Worm (Caenorhabditis elegans): Measurements from ENCODE around the gene C24D10.2.

Gene C24D10.2

DNA sequence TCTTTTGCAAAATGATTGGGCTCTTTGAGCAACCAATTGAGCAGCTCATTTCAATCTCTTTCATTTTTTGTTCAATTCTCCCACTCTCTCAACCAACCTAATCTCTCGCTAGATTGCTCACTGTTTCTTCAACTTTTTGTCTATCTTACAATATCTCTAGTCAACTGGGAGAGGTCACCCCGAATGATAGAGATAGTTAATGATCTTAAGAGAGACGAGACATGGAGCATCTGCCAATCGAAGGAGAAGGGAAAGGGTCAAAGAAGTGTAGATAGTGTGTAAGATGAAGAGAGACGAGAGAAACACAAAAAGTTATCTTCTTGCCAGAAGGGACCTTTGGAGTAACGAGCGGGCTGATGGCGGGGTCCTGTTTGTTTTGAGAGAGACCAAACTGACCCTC lies 6.2 kb downstream of the C24D10.2 start:
- TF ChIP-seq F57A8.1 (GFP tag; optimal IDR thresholded peaks at IDR 0.05), result no peak
- TF ChIP-seq Y53G8AR.9 (GFP tag; conservative IDR thresholded peaks at IDR 0.05), result no peak
- TF ChIP-seq let-526 (GFP tag; IDR thresholded peaks at IDR 0.05), result no peak
- TF ChIP-seq bed-2 (GFP tag; IDR thresholded peaks at IDR 0.05), result no peak
- TF ChIP-seq Y95B8A.8 (GFP tag; IDR thresholded peaks at IDR 0.05), result no peak
- no peak for TF ChIP-seq pbrm-1 (GFP tag; IDR thresholded peaks at IDR 0.05)
- peak; percentile 50; the same call in 1 of the 2 replicates for TF ChIP-seq aptf-2 (GFP tag; conservative IDR thresholded peaks at IDR 0.05)
- no peak for TF ChIP-seq snpc-1.3 (tag; optimal IDR thresholded peaks at IDR 0.05; ENCODE audit: insufficient read depth)
- TF ChIP-seq hmg-1.2 (GFP tag; IDR thresholded peaks at IDR 0.05), result peak; percentile 38; the same call in 1 of the 2 replicates
- TF ChIP-seq somi-1 (GFP tag; optimal IDR thresholded peaks at IDR 0.05), result no peak

DNA sequence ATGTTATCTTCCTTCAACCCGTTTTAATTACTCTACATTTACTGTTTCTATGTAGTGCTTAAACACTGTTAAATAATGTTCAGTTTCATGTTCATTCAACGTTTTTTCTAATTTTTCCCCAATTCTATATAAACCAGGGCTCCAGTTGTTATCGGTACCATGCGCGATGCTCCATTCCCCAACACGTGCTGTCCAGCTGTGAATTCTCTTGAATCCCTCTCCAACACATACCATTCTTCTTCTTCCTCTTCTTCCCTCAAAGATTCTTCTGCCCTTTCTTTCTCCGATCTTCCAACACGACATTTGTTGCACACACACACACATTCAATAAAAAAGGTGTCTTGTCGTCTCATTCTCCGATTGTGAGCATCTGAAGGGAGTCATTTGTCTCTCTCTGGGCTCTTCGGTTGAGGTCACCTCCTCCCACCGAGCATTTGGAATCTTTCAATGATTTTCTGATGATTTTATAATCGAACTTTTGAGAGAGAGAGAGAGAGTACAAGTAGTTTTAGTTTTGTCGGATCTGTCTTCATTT lies 8.9 kb downstream of the C24D10.2 start:
- TF ChIP-seq unc-130 (GFP tag; optimal IDR thresholded peaks at IDR 0.05) (no peak), sea-2 (GFP tag; IDR thresholded peaks at IDR 0.05) (no peak), D2030.7 (GFP tag; IDR thresholded peaks at IDR 0.05) (no peak), madf-8 (GFP tag; conservative IDR thresholded peaks at IDR 0.05) (no peak)

DNA sequence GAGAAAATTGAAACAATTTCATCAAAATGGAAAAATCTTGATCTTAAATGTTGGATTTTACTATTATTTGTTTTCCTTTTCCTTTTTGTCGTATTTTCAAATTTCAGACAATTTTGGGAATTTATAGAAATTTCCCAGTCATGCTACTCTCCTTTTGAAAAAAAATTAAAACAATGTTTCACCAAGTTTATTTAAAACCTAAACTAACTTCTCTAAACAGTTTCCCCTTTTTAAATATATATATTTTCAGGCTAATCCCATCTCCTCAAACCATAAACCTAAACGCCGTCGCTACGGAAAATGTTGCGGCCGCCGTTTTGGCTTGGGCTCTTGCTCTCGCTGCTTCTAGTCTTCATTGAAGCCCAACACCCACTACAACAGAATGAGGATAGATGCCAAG lies 9.9 kb downstream of the C24D10.2 start, which contains the start of gene lam-1:
lam-1 (plus strand) TSS at position 301 of the 400 bp plus-strand sequence.
- TF ChIP-seq Y53G8AR.9 (GFP tag; conservative IDR thresholded peaks at IDR 0.05) (no peak), mel-28 (tag; optimal IDR thresholded peaks at IDR 0.05; ENCODE audit: borderline replicate concordance) (no peak), rec-8 (tag; optimal IDR thresholded peaks at IDR 0.05) (no peak), efl-1 (GFP tag; optimal IDR thresholded peaks at IDR 0.05) (no peak), D2030.7 (GFP tag; IDR thresholded peaks at IDR 0.05) (no peak), B0019.2 (GFP tag; conservative IDR thresholded peaks at IDR 0.05) (no peak), hmg-1.2 (GFP tag; IDR thresholded peaks at IDR 0.05) (no peak), T07F8.4 (tag; optimal IDR thresholded peaks at IDR 0.05) (no peak), somi-1 (GFP tag; optimal IDR thresholded peaks at IDR 0.05) (no peak), let-526 (GFP tag; IDR thresholded peaks at IDR 0.05) (no peak), F37B4.10 (GFP tag; IDR thresholded peaks at IDR 0.05) (no peak), hmg-20 (GFP tag; IDR thresholded peaks at IDR 0.05) (no peak), zim-3 (tag; optimal IDR thresholded peaks at IDR 0.05) (no peak), ets-4 (GFP tag; optimal IDR thresholded peaks at IDR 0.05) (no peak), dpff-1 (tag; optimal IDR thresholded peaks at IDR 0.05) (no peak), nfya-2 (GFP tag; IDR thresholded peaks at IDR 0.05) (no peak)

DNA sequence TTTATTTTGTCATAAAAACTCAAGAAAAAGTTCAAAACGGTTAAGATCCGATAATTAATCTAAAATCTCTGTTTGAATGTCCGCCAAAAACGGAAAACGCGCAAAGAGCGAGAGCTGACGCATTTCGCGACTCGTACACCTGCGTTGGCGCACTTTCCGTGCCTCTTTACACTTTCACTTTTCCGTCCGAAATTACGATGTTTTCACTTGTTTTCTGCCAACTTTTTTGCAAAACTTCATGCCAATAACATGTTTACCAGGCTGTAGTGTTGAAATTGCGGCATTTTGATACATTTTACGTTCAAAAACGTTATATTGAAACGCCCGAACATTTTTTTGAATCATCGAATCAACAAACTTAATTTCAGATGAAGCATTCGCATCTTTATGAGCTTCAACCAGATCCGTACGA lies 20.6 kb downstream of the C24D10.2 start, which contains the start of gene W03F8.4:
W03F8.4 (plus strand) TSS at position 369 of the 412 bp plus-strand sequence.
- TF ChIP-seq attf-6 (GFP tag; IDR thresholded peaks at IDR 0.05) (peak; percentile 88), C06A6.2 (GFP tag; conservative IDR thresholded peaks at IDR 0.05) (peak; percentile 83), F23B12.7 (tag; optimal IDR thresholded peaks at IDR 0.05; ENCODE audit: insufficient read depth) (peak; percentile 67), F49E8.2 (tag; optimal IDR thresholded peaks at IDR 0.05; ENCODE audit: insufficient read depth) (peak; percentile 29), madf-8 (GFP tag; conservative IDR thresholded peaks at IDR 0.05) (peak; percentile 45), hrde-1 (tag; optimal IDR thresholded peaks at IDR 0.05; ENCODE audit: borderline replicate concordance) (peak; percentile 1), nhr-27 (tag; optimal IDR thresholded peaks at IDR 0.05) (no peak), tlf-1 (GFP tag; optimal IDR thresholded peaks at IDR 0.05) (peak; percentile 91), mxl-1 (tag; optimal IDR thresholded peaks at IDR 0.05) (no peak), ztf-22 (GFP tag; optimal IDR thresholded peaks at IDR 0.05) (no peak), F52B5.7 (tag; optimal IDR thresholded peaks at IDR 0.05) (no peak), ceh-79 (tag; optimal IDR thresholded peaks at IDR 0.05) (no peak), aptf-2 (GFP tag; conservative IDR thresholded peaks at IDR 0.05) (no peak), F57A8.1 (GFP tag; optimal IDR thresholded peaks at IDR 0.05) (no peak), B0261.1 (tag; optimal IDR thresholded peaks at IDR 0.05) (peak; percentile 0), tbx-9 (tag; optimal IDR thresholded peaks at IDR 0.05; ENCODE audit: borderline replicate concordance) (no peak), lin-26 (GFP tag; IDR thresholded peaks at IDR 0.05) (0 out of 2 replicates have a peak, but pooled peaks have one; percentile 35), sdz-38 (tag; optimal IDR thresholded peaks at IDR 0.05) (no peak), Y56A3A.18 (GFP tag; IDR thresholded peaks at IDR 0.05) (peak; percentile 83; the same call in 1 of the 2 replicates), dpff-1 (tag; optimal IDR thresholded peaks at IDR 0.05) (no peak), mel-28 (tag; optimal IDR thresholded peaks at IDR 0.05; ENCODE audit: borderline replicate concordance) (no peak), hmg-1.2 (GFP tag; IDR thresholded peaks at IDR 0.05) (peak; percentile 68), lin-40 (tag; optimal IDR thresholded peaks at IDR 0.05) (peak; percentile 94)

All from whole organism, young adult.